Fruit fly (Drosophila melanogaster): ENCODE results near the gene CG10383.

The CG10383 gene

DNA sequence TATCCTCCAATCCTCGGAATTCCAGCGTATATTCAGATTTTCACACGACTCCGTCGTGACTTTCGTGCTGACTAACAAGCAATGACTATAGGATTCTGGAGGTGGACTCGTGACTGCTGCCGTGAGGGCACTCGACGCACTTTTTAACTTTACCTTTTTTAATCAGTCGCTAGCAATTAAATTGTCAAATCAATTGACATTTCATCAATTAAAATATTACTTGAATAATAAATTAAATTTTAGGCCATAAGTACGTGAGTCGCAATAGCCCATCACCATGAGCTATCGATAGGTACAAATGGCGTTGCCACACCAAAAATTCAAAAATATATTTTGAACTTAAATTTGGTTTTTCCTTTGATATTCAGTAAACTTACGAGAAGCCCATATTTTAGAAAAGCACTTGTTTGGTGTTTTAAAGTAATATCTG is 10.2 kb upstream of the CG10383 start, which contains the start of gene Jwa:
Gene Jwa (minus strand): TSS at position 87 of the 430 bp plus-strand sequence.
- TF ChIP-seq noc (tag; optimal IDR thresholded peaks at IDR 0.05) = peak; percentile 93

dm6 chr2L:18702721-18703488 is 7.5 kb upstream of the CG10383 start, which contains the start of the genes CG10376 and CG10343:
TSS of gene CG10376 (minus strand) at chr2L:18703105.
TSS of gene CG10343 (plus strand) at chr2L:18703473.
- peak; percentile 85 for TF ChIP-seq noc (tag; optimal IDR thresholded peaks at IDR 0.05)

dm6 chr2L:18698559-18699130 is 3.2 kb upstream of the CG10383 start, which contains the start of gene CG10341:
TSS of gene CG10341 (plus strand) at chr2L:18698714.
- no peak for TF ChIP-seq noc (tag; optimal IDR thresholded peaks at IDR 0.05)

DNA sequence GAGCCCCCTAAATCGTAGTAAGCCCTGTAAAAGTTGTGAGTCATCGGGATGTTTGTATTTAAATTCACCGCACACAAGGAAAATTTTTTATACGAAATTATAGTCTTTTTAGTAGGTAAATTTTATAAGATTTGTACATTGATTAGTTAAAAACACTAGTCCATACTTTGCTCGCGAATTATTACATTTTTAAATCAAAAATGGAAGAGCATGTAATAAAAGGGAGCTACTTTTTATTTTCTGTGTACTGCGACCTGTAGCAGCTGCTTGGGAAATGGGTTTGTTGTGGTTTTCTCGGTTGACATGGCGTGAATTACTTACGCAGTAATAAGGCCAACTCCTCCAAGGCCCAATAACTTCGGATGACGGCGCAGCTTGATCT is 687 bp downstream of the CG10383 start:
- no peak for TF ChIP-seq noc (tag; optimal IDR thresholded peaks at IDR 0.05)

DNA sequence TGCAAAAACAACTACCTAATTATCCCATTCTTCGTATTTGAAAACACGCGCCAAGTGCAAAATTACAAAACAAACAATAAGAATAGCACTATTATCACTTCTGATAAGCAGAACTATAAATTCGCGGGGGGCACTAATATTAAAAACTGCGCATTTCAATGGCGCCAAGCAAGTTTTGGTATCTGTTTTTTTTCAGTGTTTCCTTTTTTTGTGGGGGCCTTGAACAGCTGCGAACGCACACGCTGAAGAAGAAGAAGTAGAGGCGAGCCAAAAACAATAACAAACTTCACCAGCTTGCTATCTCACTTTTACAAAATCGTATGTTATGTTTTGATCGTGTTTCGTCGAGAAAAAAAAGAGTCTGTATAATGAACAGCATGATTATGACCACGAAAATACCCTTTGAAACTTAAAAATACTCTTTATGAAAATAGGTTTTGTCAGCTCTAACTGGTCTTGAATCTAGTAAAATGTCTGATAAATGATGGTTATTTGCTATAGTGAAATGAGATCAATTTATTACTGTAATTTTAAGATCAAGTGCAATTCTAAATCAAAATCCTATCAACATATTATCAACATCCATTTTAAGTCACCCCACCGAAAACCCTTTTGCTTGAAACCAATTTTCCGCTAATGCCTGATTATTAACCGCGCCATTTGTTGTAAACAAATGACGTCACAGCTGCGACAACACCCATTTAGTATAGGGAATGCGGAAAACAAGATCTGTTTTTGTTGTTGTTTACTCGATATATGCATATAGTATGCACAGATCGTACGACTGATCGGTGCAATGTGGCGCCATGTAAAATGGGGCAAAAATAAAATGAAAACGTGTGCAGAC is 1.3 kb downstream of the CG10383 start:
- peak; percentile 77 for TF ChIP-seq noc (tag; optimal IDR thresholded peaks at IDR 0.05)

dm6 chr2L:18689376-18689775 is 6.0 kb downstream of the CG10383 start, which contains the start of gene CG10336:
TSS of gene CG10336 (plus strand) at chr2L:18689528.
- no peak for TF ChIP-seq noc (tag; optimal IDR thresholded peaks at IDR 0.05)

dm6 chr2L:18688646-18689296 is 6.6 kb downstream of the CG10383 start, which contains the start of gene msl-1:
TSS of gene msl-1 (minus strand) at chr2L:18688800.
- no peak for TF ChIP-seq noc (tag; optimal IDR thresholded peaks at IDR 0.05)

- no peak for TF ChIP-seq noc (tag; optimal IDR thresholded peaks at IDR 0.05)
These were observed 7.6 kb downstream of the CG10383 start for dm6 chr2L:18687827-18688226.

DNA sequence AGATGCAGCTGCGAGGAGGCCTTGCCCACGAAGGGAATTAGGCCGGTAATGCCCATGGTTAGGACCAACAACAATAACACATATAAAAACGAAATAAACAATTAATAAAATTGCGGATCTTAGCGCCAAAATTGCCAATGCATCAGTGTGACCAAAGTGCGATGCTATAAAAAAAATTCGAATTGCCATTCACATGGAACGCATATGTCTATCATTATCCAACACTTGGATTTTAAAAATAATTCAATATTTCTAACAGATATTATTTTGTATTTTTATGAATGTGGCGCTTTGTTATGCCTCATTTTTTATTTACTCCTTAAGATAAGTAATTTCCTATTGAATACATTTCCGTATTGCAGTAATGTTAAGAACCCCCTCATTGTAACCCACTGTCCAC is 13.5 kb downstream of the CG10383 start, which contains the start of gene tos:
Gene tos (minus strand): TSS at position 173 of the 400 bp plus-strand sequence.
- TF ChIP-seq noc (tag; optimal IDR thresholded peaks at IDR 0.05) = no peak

- TF ChIP-seq noc (tag; optimal IDR thresholded peaks at IDR 0.05) = peak; percentile 76
These were observed 17.3 kb downstream of the CG10383 start for dm6 chr2L:18677910-18678639.

DNA sequence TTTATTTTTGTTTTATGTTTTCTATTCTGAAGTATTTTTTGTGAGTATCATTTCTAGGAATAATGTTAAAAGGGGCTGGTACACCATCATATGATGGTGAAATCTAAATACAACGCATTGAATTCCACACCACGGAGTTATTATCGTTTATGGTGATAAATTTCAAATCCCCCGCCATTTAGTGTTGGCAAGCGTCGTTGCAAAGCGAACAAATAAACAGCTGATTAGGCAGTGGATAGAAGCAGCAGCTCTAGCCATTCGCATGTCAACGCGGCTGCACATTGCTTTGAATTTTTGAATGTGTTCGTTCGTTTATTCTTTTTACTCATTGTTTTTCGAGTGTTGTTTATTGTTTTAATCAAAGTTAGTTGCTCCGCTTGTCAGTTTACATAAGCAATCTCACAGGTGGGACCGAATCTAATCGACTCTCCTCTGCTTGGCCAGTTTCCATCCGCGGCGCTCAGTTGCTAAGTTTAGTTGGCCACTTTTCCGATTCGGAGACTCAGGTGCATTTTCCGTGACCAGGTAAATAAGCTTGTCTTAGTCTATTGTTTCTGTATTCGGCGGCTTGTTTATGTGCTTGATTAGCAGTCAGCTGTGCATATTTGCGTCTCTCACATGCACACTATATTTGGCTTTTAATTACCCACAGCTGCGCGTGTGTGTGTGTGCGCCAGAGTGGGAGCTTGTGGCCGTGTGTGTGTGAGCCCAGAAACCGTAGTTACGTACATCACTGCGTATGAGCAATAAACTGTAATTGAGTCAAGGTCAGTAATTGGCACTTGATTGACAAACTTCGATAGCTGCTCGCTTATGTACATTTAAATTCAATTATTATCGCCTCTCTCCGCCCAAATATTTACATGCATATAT is 18.2 kb downstream of the CG10383 start, which contains the start of the genes Mst36Fa and CG31751:
Gene Mst36Fa (minus strand): TSS at position 51 of the 873 bp plus-strand sequence.
Gene CG31751 (plus strand): TSS at position 274 of the 873 bp plus-strand sequence.
- TF ChIP-seq noc (tag; optimal IDR thresholded peaks at IDR 0.05) = peak; percentile 76

- TF ChIP-seq noc (tag; optimal IDR thresholded peaks at IDR 0.05) = no peak
These were observed 20.4 kb downstream of the CG10383 start, which contains the start of gene Mst36Fb for dm6 chr2L:18674994-18675393. TSS of gene Mst36Fb (minus strand) at chr2L:18675094.

DNA sequence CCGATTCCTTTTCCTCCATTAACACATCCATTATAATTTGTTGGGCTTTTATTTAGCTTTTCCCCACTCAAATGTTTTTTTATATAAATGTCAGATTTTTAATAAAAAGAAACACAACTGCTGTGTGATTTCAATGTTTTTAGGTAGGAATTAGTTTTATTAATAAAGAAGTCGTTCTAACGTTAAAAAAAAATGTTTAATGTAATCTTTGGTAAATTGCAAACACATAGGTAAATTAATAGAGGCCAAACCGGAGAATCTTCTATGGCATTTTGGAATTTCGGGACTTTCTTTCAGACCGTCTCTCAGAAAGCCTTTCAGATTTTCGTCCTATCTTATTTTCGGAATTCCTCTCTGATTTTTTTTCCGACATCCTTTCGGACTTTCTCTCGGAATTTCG is 22.2 kb downstream of the CG10383 start, which contains the start of gene CG43339:
Gene CG43339 (minus strand): TSS at position 101 of the 400 bp plus-strand sequence.
- no peak for TF ChIP-seq noc (tag; optimal IDR thresholded peaks at IDR 0.05)

Data from whole organism, larva.